Worm (Caenorhabditis elegans) whole organism, young adult: ENCODE measurements around the gene pqn-41.

Source experiments
- B0035.1 ChIP-seq: sonication (generic microtip); optimal IDR thresholded peaks from 2 replicates; lab custom pipeline; 2016; ENCODE audit warnings: missing genetic modification characterization, mild to moderate bottlenecking, missing compliant biosample characterization, missing genotype, missing genetic modification reagents
- B0336.3 ChIP-seq: fragments of 200-800 bp; sonication (Bioruptor generic); IDR thresholded peaks from 2 replicates; pipeline ENCODE4 v1.3.6; 2022; ENCODE audit warnings: missing genetic modification characterization, missing compliant biosample characterization
- F23B12.7 ChIP-seq: sonication (generic microtip); optimal IDR thresholded peaks from 2 replicates; lab custom pipeline; 2017; ENCODE audit warnings: missing genetic modification characterization, mild to moderate bottlenecking, missing compliant biosample characterization, antibody characterized with exemption, moderate library complexity; ENCODE audit not compliant: insufficient read depth
- F52B5.7 ChIP-seq: sonication (generic microtip); optimal IDR thresholded peaks from 2 replicates; lab custom pipeline; 2016; ENCODE audit warnings: mild to moderate bottlenecking, missing genetic modification characterization, missing compliant biosample characterization
- K11D2.4 ChIP-seq: fragments of 200-800 bp; sonication (Bioruptor generic); IDR thresholded peaks from 2 replicates; pipeline ENCODE4 v1.3.6; 2022; ENCODE audit warnings: missing genetic modification reagents, missing genetic modification characterization, missing compliant biosample characterization
- K12H6.12 ChIP-seq: fragments of 200-800 bp; sonication (Bioruptor generic); optimal IDR thresholded peaks from 2 replicates; lab custom pipeline; 2018; ENCODE audit warnings: mild to moderate bottlenecking, missing genetic modification characterization, missing compliant biosample characterization
- Y53F4B.3 ChIP-seq: fragments of 200-800 bp; sonication (Bioruptor generic); IDR thresholded peaks from 2 replicates; pipeline ENCODE4 v1.3.6; 2022; ENCODE audit warnings: missing genetic modification reagents, missing genetic modification characterization, missing compliant biosample characterization
- Y95B8A.8 ChIP-seq: fragments of 200-800 bp; sonication (Bioruptor generic); IDR thresholded peaks from 2 replicates; pipeline ENCODE4 v1.3.6; 2022; ENCODE audit warnings: missing genetic modification reagents, missing genetic modification characterization, missing compliant biosample characterization
- aptf-3 ChIP-seq: fragments of 200-800 bp; sonication (Bioruptor generic); IDR thresholded peaks from 2 replicates; pipeline ENCODE4 v1.3.6; 2022; ENCODE audit warnings: missing genetic modification characterization, missing compliant biosample characterization
- athp-1 ChIP-seq: sonication (generic microtip); optimal IDR thresholded peaks from 2 replicates; lab custom pipeline; 2017; ENCODE audit warnings: mild to moderate bottlenecking, missing genetic modification characterization, missing compliant biosample characterization
- ccch-3 ChIP-seq: fragments of 200-800 bp; sonication (Bioruptor generic); optimal IDR thresholded peaks from 2 replicates; lab custom pipeline; 2018; ENCODE audit warnings: mild to moderate bottlenecking, missing genetic modification characterization, missing compliant biosample characterization
- cebp-1 ChIP-seq, 2 experiments: fragments of 200-800 bp in 1 of 2; sonication (Bioruptor generic) in 1 of 2; sonication (generic microtip) in 1 of 2; IDR thresholded peaks in 1 of 2; optimal IDR thresholded peaks in 1 of 2; 2 replicates each; pipeline versions ENCODE4 v1.3.6 to Lab custom; 2017 to 2022; ENCODE audit warnings: missing compliant biosample characterization in 2 of 2, missing genetic modification characterization in 2 of 2, mild to moderate bottlenecking in 1 of 2, missing genetic modification reagents in 1 of 2, moderate library complexity in 1 of 2
- ceh-100 ChIP-seq: fragments of 200-800 bp; sonication (Bioruptor generic); IDR thresholded peaks from 2 replicates; pipeline ENCODE4 v1.3.6; 2022; ENCODE audit warnings: missing genetic modification reagents, missing genetic modification characterization, missing compliant biosample characterization
- ceh-27 ChIP-seq: fragments of 200-800 bp; sonication (Bioruptor generic); optimal IDR thresholded peaks from 2 replicates; lab custom pipeline; 2018; ENCODE audit warnings: mild to moderate bottlenecking, missing genetic modification characterization, moderate library complexity, missing compliant biosample characterization
- ceh-79 ChIP-seq: sonication (generic microtip); optimal IDR thresholded peaks from 2 replicates; lab custom pipeline; 2017; ENCODE audit warnings: mild to moderate bottlenecking, missing genetic modification characterization, missing compliant biosample characterization
- chd-7 ChIP-seq: sonication (generic microtip); optimal IDR thresholded peaks from 2 replicates; lab custom pipeline; 2016; ENCODE audit warnings: mild to moderate bottlenecking, missing genetic modification characterization, moderate library complexity, missing compliant biosample characterization
- die-1 ChIP-seq: sonication (generic microtip); optimal IDR thresholded peaks from 2 replicates; lab custom pipeline; 2016; ENCODE audit warnings: missing genotype, mild to moderate bottlenecking, missing genetic modification characterization, missing compliant biosample characterization
- efl-1 ChIP-seq: fragments of 150-350 bp; optimal IDR thresholded peaks from 2 replicates; lab custom pipeline; 2014; ENCODE audit warnings: missing biosample characterization, missing genetic modification reagents, missing genetic modification characterization
- egrh-3 ChIP-seq: fragments of 200-800 bp; sonication (Bioruptor generic); IDR thresholded peaks from 2 replicates; pipeline ENCODE4 v1.3.6; 2022; ENCODE audit warnings: missing genetic modification reagents, missing genetic modification characterization, missing compliant biosample characterization
- ets-4 ChIP-seq: fragments of 200-800 bp; sonication (Bioruptor generic); optimal IDR thresholded peaks from 2 replicates; lab custom pipeline; 2018; ENCODE audit warnings: mild to moderate bottlenecking, missing genetic modification characterization, missing compliant biosample characterization
- fkh-3 ChIP-seq: sonication (generic microtip); optimal IDR thresholded peaks from 2 replicates; lab custom pipeline; 2016; ENCODE audit warnings: mild to moderate bottlenecking, missing genetic modification characterization, missing compliant biosample characterization
- gei-17 ChIP-seq: fragments of 200-800 bp; sonication (Bioruptor generic); optimal IDR thresholded peaks from 2 replicates; lab custom pipeline; 2018; ENCODE audit warnings: mild to moderate bottlenecking, missing genetic modification characterization, missing compliant biosample characterization
- him-1 ChIP-seq: sonication (generic microtip); optimal IDR thresholded peaks from 2 replicates; lab custom pipeline; 2016; ENCODE audit warnings: missing genotype, missing genetic modification reagents, missing genetic modification characterization, missing compliant biosample characterization
- hsf-1 ChIP-seq: fragments of 200-800 bp; sonication (Bioruptor generic); IDR thresholded peaks from 2 replicates; pipeline ENCODE4 v1.3.6; 2022; ENCODE audit warnings: missing genetic modification reagents, missing genetic modification characterization, missing compliant biosample characterization
- let-607 ChIP-seq, 2 experiments: fragments of 200-800 bp in 1 of 2; sonication (Bioruptor generic) in 1 of 2; sonication (generic microtip) in 1 of 2; optimal IDR thresholded peaks; 2 replicates each; lab custom pipeline; 2016 to 2018; ENCODE audit warnings: mild to moderate bottlenecking in 2 of 2, missing compliant biosample characterization in 2 of 2, missing genetic modification characterization in 2 of 2, moderate library complexity in 2 of 2, missing genotype in 1 of 2
- lin-26 ChIP-seq: fragments of 200-800 bp; sonication (Bioruptor generic); IDR thresholded peaks from 2 replicates; pipeline ENCODE4 v1.3.6; 2022; ENCODE audit warnings: missing genetic modification reagents, missing genetic modification characterization, missing compliant biosample characterization
- lin-35 ChIP-seq, 3 experiments: fragments of 150-350 bp in 2 of 3; sonication (generic microtip) in 1 of 3; optimal IDR thresholded peaks; 2 replicates each; lab custom pipeline; 2014 to 2018; ENCODE audit warnings: missing biosample characterization in 3 of 3, missing genetic modification characterization in 3 of 3, missing genetic modification reagents in 3 of 3
- lir-1 ChIP-seq: fragments of 200-800 bp; sonication (Bioruptor generic); conservative IDR thresholded peaks from 2 replicates; pipeline ENCODE4 v1.3.6; 2022; ENCODE audit warnings: missing genetic modification reagents, missing genetic modification characterization, missing compliant biosample characterization
- madf-10 ChIP-seq: sonication (generic microtip); optimal IDR thresholded peaks from 2 replicates; lab custom pipeline; 2016; ENCODE audit warnings: mild to moderate bottlenecking, missing genetic modification characterization, missing compliant biosample characterization
- madf-8 ChIP-seq: fragments of 200-800 bp; sonication (Bioruptor generic); conservative IDR thresholded peaks from 2 replicates; pipeline ENCODE4 v1.3.6; 2022; ENCODE audit warnings: missing genetic modification reagents, missing genetic modification characterization, missing compliant biosample characterization
- mcd-1 ChIP-seq: fragments of 200-800 bp; sonication (Bioruptor generic); IDR thresholded peaks from 2 replicates; pipeline ENCODE4 v1.3.6; 2022; ENCODE audit warnings: missing genetic modification reagents, missing genetic modification characterization, missing compliant biosample characterization
- mel-28 ChIP-seq: sonication (generic microtip); optimal IDR thresholded peaks from 2 replicates; lab custom pipeline; 2016; ENCODE audit warnings: borderline replicate concordance, mild to moderate bottlenecking, missing genetic modification characterization, missing compliant biosample characterization
- nfya-1 ChIP-seq: sonication (generic microtip); optimal IDR thresholded peaks from 2 replicates; lab custom pipeline; 2017; ENCODE audit warnings: antibody characterized with exemption, missing compliant biosample characterization, missing genetic modification characterization, borderline replicate concordance; ENCODE audit not compliant: insufficient read depth
- nfyb-1 ChIP-seq: fragments of 200-800 bp; sonication (Bioruptor generic); IDR thresholded peaks from 2 replicates; pipeline ENCODE4 v1.3.6; 2022; ENCODE audit warnings: missing genetic modification reagents, missing genetic modification characterization, missing compliant biosample characterization
- nhr-80 ChIP-seq: sonication (generic microtip); optimal IDR thresholded peaks from 2 replicates; lab custom pipeline; 2016; ENCODE audit warnings: missing genetic modification characterization, missing compliant biosample characterization
- repo-1 ChIP-seq: sonication (generic microtip); optimal IDR thresholded peaks from 2 replicates; lab custom pipeline; 2017; ENCODE audit warnings: mild to moderate bottlenecking, missing genetic modification characterization, missing compliant biosample characterization
- sdz-38 ChIP-seq: sonication (generic microtip); optimal IDR thresholded peaks from 2 replicates; lab custom pipeline; 2016; ENCODE audit warnings: missing genotype, missing genetic modification characterization, missing compliant biosample characterization
- sea-2 ChIP-seq: fragments of 200-800 bp; sonication (Bioruptor generic); IDR thresholded peaks from 2 replicates; pipeline ENCODE4 v1.3.6; 2022; ENCODE audit warnings: missing genetic modification characterization, missing compliant biosample characterization
- snpc-3.4 ChIP-seq: sonication (generic microtip); optimal IDR thresholded peaks from 2 replicates; lab custom pipeline; 2017; ENCODE audit warnings: missing genetic modification characterization, mild to moderate bottlenecking, missing compliant biosample characterization, antibody characterized with exemption, moderate library complexity, missing genotype, missing genetic modification reagents
- somi-1 ChIP-seq: fragments of 200-800 bp; sonication (Bioruptor generic); optimal IDR thresholded peaks from 2 replicates; lab custom pipeline; 2018; ENCODE audit warnings: mild to moderate bottlenecking, missing genetic modification characterization, missing compliant biosample characterization
- tbp1 ChIP-seq: fragments of 200-800 bp; sonication (Bioruptor generic); optimal IDR thresholded peaks from 2 replicates; lab custom pipeline; 2018; ENCODE audit warnings: mild to moderate bottlenecking, missing genetic modification characterization, missing compliant biosample characterization
- tbx-9 ChIP-seq: sonication (generic microtip); optimal IDR thresholded peaks from 2 replicates; lab custom pipeline; 2016; ENCODE audit warnings: borderline replicate concordance, missing genetic modification characterization, inconsistent platforms, missing compliant biosample characterization
- xnd-1 ChIP-seq: sonication (generic microtip); optimal IDR thresholded peaks from 2 replicates; lab custom pipeline; 2016; ENCODE audit warnings: missing genotype, missing genetic modification reagents, missing genetic modification characterization, missing compliant biosample characterization
- zfh-2 ChIP-seq: fragments of 200-800 bp; sonication (Bioruptor generic); conservative IDR thresholded peaks from 2 replicates; pipeline ENCODE4 v1.3.6; 2022; ENCODE audit warnings: missing genetic modification reagents, missing genetic modification characterization, missing compliant biosample characterization
- ztf-28 ChIP-seq: fragments of 200-800 bp; sonication (Bioruptor generic); IDR thresholded peaks from 2 replicates; pipeline ENCODE4 v1.3.6; 2022; ENCODE audit warnings: missing genetic modification reagents, missing genetic modification characterization, missing compliant biosample characterization
- ztf-6 ChIP-seq: fragments of 200-800 bp; sonication (Bioruptor generic); IDR thresholded peaks from 2 replicates; pipeline ENCODE4 v1.3.6; 2022; ENCODE audit warnings: missing genetic modification reagents, missing genetic modification characterization, missing compliant biosample characterization

Gene pqn-41

DNA sequence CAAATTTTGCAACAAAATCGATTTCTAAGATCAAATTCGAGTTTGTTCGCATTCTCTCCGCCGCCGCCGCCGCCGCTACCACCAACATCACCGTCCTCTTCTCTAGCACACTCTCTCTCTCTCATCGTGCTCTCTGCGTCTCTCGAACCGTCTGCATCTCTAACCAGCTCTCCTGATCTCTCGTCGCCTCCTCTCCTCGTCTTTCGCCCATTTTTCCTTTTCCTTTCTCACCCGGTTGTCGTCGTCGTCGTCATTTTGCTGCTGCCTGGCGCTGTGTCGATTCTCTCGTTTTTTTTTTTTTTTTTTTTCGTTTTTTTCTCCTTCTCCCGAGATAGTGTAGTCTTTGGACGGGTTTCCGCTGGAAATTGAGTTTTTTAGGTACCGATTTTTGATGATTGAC lies 20.7 kb downstream of the pqn-41 start (continued):
- TF ChIP-seq gei-17 (GFP tag; lab: Kevin White, UChicago) (peak; percentile 61), ztf-6 (GFP tag; lab: Robert Waterston, UW) (0 out of 2 replicates have a peak, but pooled peaks have one; percentile 32), nhr-80 (tag; lab: Kevin White, UChicago) (peak; percentile 88), tbx-9 (tag; lab: Kevin White, UChicago) (no peak), aptf-3 (no peak), B0336.3 (GFP tag; lab: Robert Waterston, UW) (peak; percentile 74), madf-10 (tag; lab: Kevin White, UChicago) (peak; percentile 95), mcd-1 (peak; percentile 82), ets-4 (GFP tag; lab: Kevin White, UChicago) (no peak), snpc-3.4 (tag; lab: Kevin White, UChicago) (no peak), egrh-3 (peak; percentile 87), sdz-38 (tag; lab: Kevin White, UChicago) (no peak), lin-35 (GFP tag; optimal IDR thresholded peaks at IDR 0.05; lab: Kevin White, UChicago) (peak in 1 of 3 experiments; percentile 35), ccch-3 (no peak), B0035.1 (tag; lab: Kevin White, UChicago) (peak; percentile 60), fkh-3 (tag; lab: Kevin White, UChicago) (no peak), chd-7 (tag; lab: Kevin White, UChicago) (peak; percentile 90), Y53F4B.3 (GFP tag; lab: Robert Waterston, UW) (no peak), him-1 (tag; lab: Kevin White, UChicago) (no peak), madf-8 (no peak), xnd-1 (tag; lab: Kevin White, UChicago) (no peak), efl-1 (no peak), athp-1 (tag; lab: Kevin White, UChicago) (peak; percentile 30), sea-2 (GFP tag; lab: Robert Waterston, UW) (no peak), lin-26 (peak; percentile 82), nfyb-1 (GFP tag; lab: Robert Waterston, UW) (peak; percentile 87), ceh-100 (no peak), mel-28 (no peak), F23B12.7 (tag; lab: Kevin White, UChicago) (no peak), die-1 (tag; lab: Kevin White, UChicago) (peak; percentile 64)

DNA sequence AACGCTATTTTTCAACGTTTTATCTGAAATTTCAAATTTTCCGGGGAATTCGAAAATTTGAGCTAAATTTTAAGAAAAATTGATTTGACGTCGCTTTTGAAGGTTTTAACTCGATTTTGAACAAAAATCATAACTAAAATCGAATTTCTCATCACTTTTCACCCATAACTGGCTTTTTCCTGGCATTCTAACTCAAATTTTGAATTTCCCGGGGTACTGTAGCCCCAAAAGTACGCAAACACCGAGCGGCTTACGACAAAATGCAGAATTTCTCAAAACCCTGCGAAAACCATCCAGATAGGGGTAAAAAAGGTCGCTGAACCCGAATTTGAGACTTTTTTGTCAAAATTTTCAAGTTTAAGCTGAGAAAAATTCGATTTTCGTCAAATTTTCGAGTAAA lies 21.5 kb downstream of the pqn-41 start:
- TF ChIP-seq lir-1 (no peak), K11D2.4 (no peak)

DNA sequence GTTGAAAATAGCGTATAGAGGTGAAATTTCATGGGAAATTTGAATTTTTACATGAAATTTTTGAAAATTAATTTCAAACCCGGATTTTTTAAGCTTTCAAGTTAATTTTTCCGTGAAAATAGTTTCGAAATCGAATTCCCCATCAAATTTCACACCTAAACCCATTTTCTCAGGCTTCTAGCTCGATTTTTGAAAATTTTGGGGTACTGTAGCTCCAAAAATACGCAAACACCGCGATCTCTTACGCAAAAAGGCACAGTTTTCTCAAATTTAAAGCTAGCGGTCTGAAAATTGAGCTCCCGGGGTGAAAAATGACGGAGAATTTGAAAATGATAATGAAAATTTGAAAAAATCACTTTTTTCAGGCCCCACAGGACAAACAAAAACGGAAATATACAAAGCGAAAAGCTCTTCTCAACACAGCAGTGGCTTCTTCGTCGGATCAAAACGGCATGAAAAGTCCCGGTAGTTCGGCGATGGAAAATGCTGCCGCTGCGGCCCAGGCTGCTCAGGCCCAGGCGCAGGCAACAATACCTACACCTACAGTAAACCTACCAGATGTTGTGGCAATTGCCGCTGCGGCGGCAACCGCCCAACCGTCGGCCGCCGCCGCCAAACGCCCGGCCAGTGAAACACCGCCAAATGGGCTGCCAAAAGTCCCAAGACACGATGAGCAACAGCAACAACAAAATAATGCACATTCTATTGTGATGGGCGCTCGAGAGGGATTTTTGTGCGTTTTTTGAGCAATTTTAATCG lies 23.2 kb downstream of the pqn-41 start:
- TF ChIP-seq egrh-3, result peak; percentile 7; the same call in 1 of the 2 replicates
- no peak for TF ChIP-seq sdz-38 (tag; lab: Kevin White, UChicago)
- TF ChIP-seq tbp1 (GFP tag; lab: Kevin White, UChicago), result no peak
- no peak for TF ChIP-seq cebp-1 (GFP tag; IDR thresholded peaks at IDR 0.05; lab: Robert Waterston, UW)
- no peak for TF ChIP-seq cebp-1 (tag; optimal IDR thresholded peaks at IDR 0.05; lab: Kevin White, UChicago)
- no peak for TF ChIP-seq let-607 (tag; optimal IDR thresholded peaks at IDR 0.05; lab: Kevin White, UChicago)
- TF ChIP-seq ceh-27 (GFP tag; lab: Kevin White, UChicago), result no peak
- TF ChIP-seq ceh-79, result no peak
- no peak for TF ChIP-seq ztf-28 (GFP tag; lab: Robert Waterston, UW)
- TF ChIP-seq zfh-2, result peak; percentile 77
- TF ChIP-seq nfyb-1 (GFP tag; lab: Robert Waterston, UW), result 0 out of 2 replicates have a peak, but pooled peaks have one; percentile 43
- TF ChIP-seq somi-1 (GFP tag; lab: Kevin White, UChicago), result no peak
- no peak for TF ChIP-seq repo-1 (tag; lab: Kevin White, UChicago)
- TF ChIP-seq K12H6.12 (tag; lab: Kevin White, UChicago), result no peak
- TF ChIP-seq hsf-1 (GFP tag; lab: Robert Waterston, UW), result no peak
- no peak for TF ChIP-seq nfya-1
- TF ChIP-seq Y95B8A.8 (GFP tag; lab: Robert Waterston, UW), result no peak
- no peak for TF ChIP-seq F52B5.7 (tag; lab: Kevin White, UChicago)
